Worm (Caenorhabditis elegans) whole organism, L2 larva: ENCODE data around the gene tag-325.

ENCODE experiments used
- C34F6.9 ChIP-seq: fragments of 150-350 bp; optimal IDR thresholded peaks from 2 replicates; lab custom pipeline; 2014; ENCODE audit warnings: missing biosample characterization, missing genetic modification characterization
- F13H6.1 ChIP-seq: sonication (generic microtip); optimal IDR thresholded peaks from 2 replicates; lab custom pipeline; 2016; ENCODE audit warnings: missing genetic modification characterization, missing compliant biosample characterization
- R02D3.7 ChIP-seq: fragments of 150-350 bp; optimal IDR thresholded peaks from 2 replicates; lab custom pipeline; 2014; ENCODE audit warnings: missing biosample characterization, missing genetic modification characterization
- ZK546.5 ChIP-seq: sonication (generic microtip); optimal IDR thresholded peaks from 2 replicates; lab custom pipeline; 2017; ENCODE audit warnings: missing biosample characterization, missing genetic modification characterization
- aly-2 ChIP-seq: fragments of 150-350 bp; optimal IDR thresholded peaks from 2 replicates; lab custom pipeline; 2014; ENCODE audit warnings: missing biosample characterization, missing genetic modification characterization
- ama-1 ChIP-seq: fragments of 150-350 bp; optimal IDR thresholded peaks from 2 replicates; lab custom pipeline; 2018; ENCODE audit warnings: inconsistent platforms
- blmp-1 ChIP-seq: sonication (generic microtip); optimal IDR thresholded peaks from 2 replicates; lab custom pipeline; 2017; ENCODE audit warnings: missing genetic modification characterization, mild to moderate bottlenecking, missing compliant biosample characterization, antibody characterized with exemption, moderate library complexity; ENCODE audit not compliant: insufficient read depth
- ceh-16 ChIP-seq: fragments of 150-350 bp; optimal IDR thresholded peaks from 2 replicates; lab custom pipeline; 2014; ENCODE audit warnings: missing biosample characterization, missing genetic modification characterization
- crh-2 ChIP-seq: sonication (generic microtip); optimal IDR thresholded peaks from 2 replicates; lab custom pipeline; 2017; ENCODE audit warnings: missing biosample characterization, missing genetic modification characterization
- elt-1 ChIP-seq: fragments of 150-350 bp; optimal IDR thresholded peaks from 2 replicates; lab custom pipeline; 2014; ENCODE audit warnings: missing biosample characterization, missing genetic modification characterization
- fos-1 ChIP-seq: fragments of 150-350 bp; optimal IDR thresholded peaks from 2 replicates; lab custom pipeline; 2014; ENCODE audit warnings: missing biosample characterization, missing genetic modification characterization
- gmeb-1 ChIP-seq: fragments of 150-350 bp; optimal IDR thresholded peaks from 2 replicates; lab custom pipeline; 2014; ENCODE audit warnings: missing biosample characterization, missing genetic modification characterization
- lin-11 ChIP-seq: fragments of 150-350 bp; sonication (generic microtip); optimal IDR thresholded peaks from 2 replicates; lab custom pipeline; 2014; ENCODE audit warnings: missing biosample characterization, missing genetic modification characterization, inconsistent platforms, mixed read lengths
- lin-13 ChIP-seq: fragments of 150-350 bp; optimal IDR thresholded peaks from 2 replicates; lab custom pipeline; 2014; ENCODE audit warnings: missing biosample characterization, missing genetic modification reagents, missing genetic modification characterization
- lin-39 ChIP-seq: fragments of 150-350 bp; optimal IDR thresholded peaks from 2 replicates; lab custom pipeline; 2014; ENCODE audit warnings: missing biosample characterization, missing genetic modification reagents, missing genetic modification characterization
- lsy-2 ChIP-seq, 2 experiments: fragments of 150-350 bp in 1 of 2; sonication (generic microtip) in 1 of 2; optimal IDR thresholded peaks; 2 replicates each; lab custom pipeline; 2014 to 2017; ENCODE audit warnings: missing biosample characterization in 2 of 2, missing genetic modification characterization in 2 of 2
- mab-5 ChIP-seq: fragments of 150-350 bp; optimal IDR thresholded peaks from 2 replicates; lab custom pipeline; 2014; ENCODE audit warnings: missing biosample characterization, missing genetic modification characterization
- mbf-1 ChIP-seq: sonication (generic microtip); optimal IDR thresholded peaks from 2 replicates; lab custom pipeline; 2017; ENCODE audit warnings: missing biosample characterization, missing genetic modification characterization
- mdl-1 ChIP-seq, 2 experiments: fragments of 150-350 bp in 1 of 2; sonication (generic microtip) in 1 of 2; optimal IDR thresholded peaks; 2 replicates each; lab custom pipeline; 2017; ENCODE audit warnings: missing biosample characterization in 2 of 2, missing genetic modification characterization in 2 of 2
- nhr-10 ChIP-seq: sonication (generic microtip); optimal IDR thresholded peaks from 2 replicates; lab custom pipeline; 2017; ENCODE audit warnings: missing biosample characterization, missing genetic modification characterization
- nhr-11 ChIP-seq: fragments of 150-350 bp; optimal IDR thresholded peaks from 2 replicates; lab custom pipeline; 2014; ENCODE audit warnings: missing biosample characterization, missing genetic modification characterization
- nhr-21 ChIP-seq: fragments of 150-350 bp; optimal IDR thresholded peaks from 2 replicates; lab custom pipeline; 2014; ENCODE audit warnings: missing biosample characterization, missing genetic modification characterization
- nhr-23 ChIP-seq: fragments of 150-350 bp; optimal IDR thresholded peaks from 2 replicates; lab custom pipeline; 2014; ENCODE audit warnings: missing biosample characterization, missing genetic modification reagents, missing genetic modification characterization
- nhr-237 ChIP-seq: fragments of 150-350 bp; optimal IDR thresholded peaks from 2 replicates; lab custom pipeline; 2014; ENCODE audit warnings: missing biosample characterization, missing genetic modification characterization
- nhr-25 ChIP-seq: fragments of 150-350 bp; sonication (generic microtip); optimal IDR thresholded peaks from 3 replicates; lab custom pipeline; 2014; ENCODE audit warnings: missing biosample characterization, missing genetic modification characterization
- nhr-6 ChIP-seq: fragments of 150-350 bp; optimal IDR thresholded peaks from 2 replicates; lab custom pipeline; 2014; ENCODE audit warnings: missing biosample characterization, missing genetic modification characterization
- nhr-77 ChIP-seq: fragments of 150-350 bp; optimal IDR thresholded peaks from 2 replicates; lab custom pipeline; 2014; ENCODE audit warnings: missing biosample characterization, missing genetic modification characterization
- peb-1 ChIP-seq: fragments of 150-350 bp; optimal IDR thresholded peaks from 2 replicates; lab custom pipeline; 2014; ENCODE audit warnings: missing biosample characterization, missing genetic modification characterization
- sem-4 ChIP-seq: fragments of 150-350 bp; optimal IDR thresholded peaks from 2 replicates; lab custom pipeline; 2014; ENCODE audit warnings: missing biosample characterization, missing genetic modification reagents, missing genetic modification characterization
- skn-1 ChIP-seq: sonication (generic microtip); optimal IDR thresholded peaks from 2 replicates; lab custom pipeline; 2017; ENCODE audit warnings: missing biosample characterization, missing genetic modification characterization
- sma-9 ChIP-seq, 2 experiments: fragments of 150-350 bp in 1 of 2; sonication (generic microtip) in 1 of 2; optimal IDR thresholded peaks; 2 replicates each; lab custom pipeline; 2014 to 2016; ENCODE audit warnings: missing genetic modification characterization in 2 of 2, mild to moderate bottlenecking in 1 of 2, missing biosample characterization in 1 of 2, missing compliant biosample characterization in 1 of 2, missing genetic modification reagents in 1 of 2, moderate library complexity in 1 of 2
- snpc-4 ChIP-seq: fragments of 150-350 bp; optimal IDR thresholded peaks from 2 replicates; lab custom pipeline; 2014; ENCODE audit warnings: missing biosample characterization, missing genetic modification characterization
- unc-62 ChIP-seq: fragments of 150-350 bp; optimal IDR thresholded peaks from 2 replicates; lab custom pipeline; 2014; ENCODE audit warnings: missing biosample characterization, missing genetic modification reagents, missing genetic modification characterization
- zag-1 ChIP-seq: fragments of 150-350 bp; optimal IDR thresholded peaks from 2 replicates; lab custom pipeline; 2014; ENCODE audit warnings: missing biosample characterization, missing genetic modification characterization

The tag-325 gene

ce11 chrIII:4762846-4763245 is 33.8 kb upstream of the tag-325 start:
- TF ChIP-seq nhr-25, result no peak
- no peak for TF ChIP-seq elt-1 (tag; lab: Kevin White, UChicago)
- no peak for TF ChIP-seq mbf-1 (tag; lab: Kevin White, UChicago)
- no peak for TF ChIP-seq nhr-237 (tag; lab: Kevin White, UChicago)
- no peak for TF ChIP-seq lsy-2 (tag; optimal IDR thresholded peaks at IDR 0.05; lab: Kevin White, UChicago)
- TF ChIP-seq sem-4 (tag; lab: Kevin White, UChicago), result no peak
- no peak for TF ChIP-seq nhr-23 (tag; lab: Kevin White, UChicago)
- TF ChIP-seq ZK546.5 (tag; lab: Kevin White, UChicago), result no peak
- no peak for TF ChIP-seq ceh-16 (tag; lab: Kevin White, UChicago)
- no peak for TF ChIP-seq snpc-4 (tag; lab: Kevin White, UChicago)
- TF ChIP-seq mab-5 (tag; lab: Kevin White, UChicago), result no peak
- no peak for TF ChIP-seq F13H6.1 (tag; lab: Kevin White, UChicago)
- TF ChIP-seq C34F6.9 (tag; lab: Kevin White, UChicago), result no peak
- no peak for TF ChIP-seq crh-2 (tag; lab: Kevin White, UChicago)
- no peak for TF ChIP-seq mdl-1 (tag; optimal IDR thresholded peaks at IDR 0.05; lab: Kevin White, UChicago)
- no peak for TF ChIP-seq zag-1
- no peak for TF ChIP-seq sma-9 (GFP tag; optimal IDR thresholded peaks at IDR 0.05; lab: Kevin White, UChicago)
- TF ChIP-seq sma-9 (tag; optimal IDR thresholded peaks at IDR 0.05; lab: Kevin White, UChicago), result no peak
- TF ChIP-seq skn-1 (tag; lab: Kevin White, UChicago), result no peak
- TF ChIP-seq nhr-6 (tag; lab: Kevin White, UChicago), result no peak
- no peak for TF ChIP-seq nhr-77 (tag; lab: Kevin White, UChicago)

ce11 chrIII:4763509-4763908 is 33.1 kb upstream of the tag-325 start, which contains the start of gene B0393.4:
Gene B0393.4, minus strand, starts transcription at chrIII:4763609.
- TF ChIP-seq nhr-21, result no peak
- TF ChIP-seq lin-39 (tag; lab: Kevin White, UChicago), result no peak
- no peak for TF ChIP-seq ama-1 (lab: Kevin White, UChicago)
- no peak for TF ChIP-seq fos-1
- no peak for TF ChIP-seq peb-1 (tag; lab: Kevin White, UChicago)
- no peak for TF ChIP-seq mab-5 (tag; lab: Kevin White, UChicago)
- TF ChIP-seq lin-11 (tag; lab: Kevin White, UChicago), result no peak
- TF ChIP-seq nhr-237 (tag; lab: Kevin White, UChicago), result no peak
- no peak for TF ChIP-seq aly-2 (tag; lab: Kevin White, UChicago)

- no peak for TF ChIP-seq mdl-1 (tag; optimal IDR thresholded peaks at IDR 0.05; lab: Kevin White, UChicago)
- no peak for TF ChIP-seq nhr-11
- no peak for TF ChIP-seq ceh-16 (tag; lab: Kevin White, UChicago)
- TF ChIP-seq lsy-2 (tag; optimal IDR thresholded peaks at IDR 0.05; lab: Kevin White, UChicago), result no peak
Measured at ce11 chrIII:4765474-4765873, 31.2 kb upstream of the tag-325 start, which contains the start of gene B0393.5. Gene B0393.5, plus strand, starts transcription at chrIII:4765774.

- no peak for TF ChIP-seq mdl-1 (tag; optimal IDR thresholded peaks at IDR 0.05; lab: Kevin White, UChicago)
- no peak for TF ChIP-seq lin-13 (GFP tag; lab: Kevin White, UChicago)
- no peak for TF ChIP-seq peb-1 (tag; lab: Kevin White, UChicago)
- TF ChIP-seq nhr-10 (tag; lab: Kevin White, UChicago), result no peak
- no peak for TF ChIP-seq nhr-11
- TF ChIP-seq gmeb-1 (tag; lab: Kevin White, UChicago), result no peak
- no peak for TF ChIP-seq R02D3.7 (tag; lab: Kevin White, UChicago)
- no peak for TF ChIP-seq unc-62 (GFP tag; lab: Kevin White, UChicago)
- no peak for TF ChIP-seq lsy-2 (tag; optimal IDR thresholded peaks at IDR 0.05; lab: Kevin White, UChicago)
- no peak for TF ChIP-seq mab-5 (tag; lab: Kevin White, UChicago)
- TF ChIP-seq blmp-1, result no peak
Measured at ce11 chrIII:4766842-4767241, 29.8 kb upstream of the tag-325 start.
